Fruit fly (Drosophila melanogaster) whole organism, pupa: ENCODE results near the gene Atg6.

Experiments used
- CG10348 ChIP-seq: fragments of 200-800 bp; sonication (Bioruptor generic); IDR thresholded peaks from 2 replicates; pipeline ENCODE4 v1.3.6; 2022; ENCODE audit warnings: missing biosample characterization, missing genetic modification characterization
- CG12605 ChIP-seq: fragments of 200-800 bp; sonication (Bioruptor generic); IDR thresholded peaks from 2 replicates; pipeline ENCODE4 v1.3.6; 2022; ENCODE audit warnings: missing biosample characterization, missing genetic modification characterization
- CG13204 ChIP-seq: fragments of 200-800 bp; sonication (Bioruptor generic); optimal IDR thresholded peaks from 2 replicates; lab custom pipeline; 2018; ENCODE audit warnings: missing biosample characterization, mild to moderate bottlenecking, missing genetic modification characterization, moderate library complexity
- CG14655 ChIP-seq: fragments of 200-800 bp; sonication (Bioruptor generic); optimal IDR thresholded peaks from 3 replicates; lab custom pipeline; 2017; ENCODE audit warnings: mild to moderate bottlenecking, missing biosample characterization, missing genetic modification reagents, missing genetic modification characterization
- CG15710 ChIP-seq: fragments of 200-800 bp; sonication (Bioruptor generic); optimal IDR thresholded peaks from 2 replicates; lab custom pipeline; 2018; ENCODE audit warnings: missing biosample characterization, mild to moderate bottlenecking, missing genetic modification characterization, moderate library complexity
- CG17806 ChIP-seq: fragments of 200-800 bp; sonication (Bioruptor generic); optimal IDR thresholded peaks from 2 replicates; lab custom pipeline; 2018; ENCODE audit warnings: missing biosample characterization, mild to moderate bottlenecking, missing genetic modification characterization, moderate library complexity
- CG32121 ChIP-seq: fragments of 200-800 bp; sonication (Bioruptor generic); IDR thresholded peaks from 2 replicates; pipeline ENCODE4 v1.3.6; 2022; ENCODE audit warnings: missing biosample characterization, missing genetic modification characterization
- CG34367 ChIP-seq: fragments of 200-800 bp; sonication (Bioruptor generic); optimal IDR thresholded peaks from 2 replicates; lab custom pipeline; 2018; ENCODE audit warnings: missing biosample characterization, mild to moderate bottlenecking, missing genetic modification characterization
- CG4496 ChIP-seq: fragments of 200-800 bp; sonication (Bioruptor generic); IDR thresholded peaks from 3 replicates; pipeline ENCODE4 v1.3.6; 2022; ENCODE audit warnings: missing biosample characterization, missing genetic modification characterization
- CG8159 ChIP-seq: fragments of 200-800 bp; sonication (Bioruptor generic); optimal IDR thresholded peaks from 3 replicates; lab custom pipeline; 2018; ENCODE audit warnings: missing biosample characterization, mild to moderate bottlenecking, missing genetic modification characterization, moderate library complexity
- CG8301 ChIP-seq: fragments of 200-800 bp; sonication (Bioruptor generic); optimal IDR thresholded peaks from 2 replicates; lab custom pipeline; 2018; ENCODE audit warnings: missing biosample characterization, mild to moderate bottlenecking, missing genetic modification characterization
- CG9948 ChIP-seq: fragments of 200-800 bp; sonication (Bioruptor generic); optimal IDR thresholded peaks from 2 replicates; lab custom pipeline; 2018; ENCODE audit warnings: missing biosample characterization, mild to moderate bottlenecking, missing genetic modification characterization, moderate library complexity
- D1 ChIP-seq: fragments of 200-800 bp; sonication (Bioruptor generic); optimal IDR thresholded peaks from 2 replicates; lab custom pipeline; 2018; ENCODE audit warnings: missing biosample characterization, mild to moderate bottlenecking, missing genetic modification characterization, moderate library complexity
- EcR ChIP-seq: fragments of 200-800 bp; sonication (Bioruptor generic); optimal IDR thresholded peaks from 3 replicates; lab custom pipeline; 2019; ENCODE audit warnings: missing biosample characterization, missing genetic modification characterization, mild to moderate bottlenecking, moderate library complexity, missing genetic modification reagents
- Ets98B ChIP-seq: fragments of 200-800 bp; sonication (Bioruptor generic); IDR thresholded peaks from 2 replicates; pipeline ENCODE4 v1.3.6; 2022; ENCODE audit warnings: missing biosample characterization, missing genetic modification characterization
- Pif1A ChIP-seq: fragments of 200-800 bp; sonication (Bioruptor generic); optimal IDR thresholded peaks from 3 replicates; lab custom pipeline; 2016; ENCODE audit warnings: missing biosample characterization, missing genetic modification characterization
- Pif1B ChIP-seq: fragments of 200-800 bp; sonication (Bioruptor generic); optimal IDR thresholded peaks from 3 replicates; lab custom pipeline; 2016; ENCODE audit warnings: missing biosample characterization, missing genetic modification characterization
- Snoo ChIP-seq: fragments of 200-800 bp; sonication (Bioruptor generic); optimal IDR thresholded peaks from 3 replicates; lab custom pipeline; 2017; ENCODE audit warnings: missing biosample characterization, mild to moderate bottlenecking, missing genetic modification characterization, inconsistent platforms
- fd96Ca ChIP-seq: fragments of 200-800 bp; sonication (Bioruptor generic); IDR thresholded peaks from 3 replicates; pipeline ENCODE4 v1.3.6; 2022; ENCODE audit warnings: missing biosample characterization, missing genetic modification characterization
- gl ChIP-seq: fragments of 200-800 bp; sonication (Bioruptor generic); optimal IDR thresholded peaks from 2 replicates; lab custom pipeline; 2018; ENCODE audit warnings: missing biosample characterization, mild to moderate bottlenecking, missing genetic modification characterization
- rn ChIP-seq: fragments of 200-800 bp; sonication (Bioruptor generic); IDR thresholded peaks from 2 replicates; pipeline ENCODE4 v1.3.6; 2022; ENCODE audit warnings: missing biosample characterization, missing genetic modification characterization

Gene Atg6

DNA sequence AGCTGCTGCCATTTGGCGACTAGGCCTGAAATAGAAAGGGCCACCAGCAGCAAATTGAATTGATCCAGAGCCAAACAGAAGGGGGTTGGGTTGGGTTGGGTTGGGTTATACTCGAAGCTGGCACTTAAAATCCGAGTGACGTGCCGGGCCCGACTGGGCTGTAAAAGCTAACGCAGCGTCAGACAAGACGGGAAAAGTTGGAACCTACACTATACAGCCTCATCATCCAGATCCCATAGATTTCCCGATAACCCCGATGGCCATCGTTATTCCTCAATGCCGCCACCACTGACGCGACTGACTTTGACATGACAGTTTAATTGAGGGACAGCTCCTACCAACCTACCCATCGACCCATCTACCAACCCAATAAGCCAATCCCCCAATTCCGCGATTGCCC lies 19.4 kb upstream of the Atg6 start:
- TF ChIP-seq Ets98B (GFP tag; lab: Robert Waterston, UW) (no peak), CG8301 (tag; lab: Kevin White, UChicago) (no peak), CG9948 (tag; lab: Kevin White, UChicago) (no peak), CG15710 (tag; lab: Kevin White, UChicago) (no peak), CG10348 (GFP tag; lab: Robert Waterston, UW) (no peak), CG12605 (GFP tag; lab: Robert Waterston, UW) (no peak), Snoo (tag; lab: Kevin White, UChicago) (no peak), D1 (tag; lab: Kevin White, UChicago) (no peak), gl (no peak), CG4496 (GFP tag; lab: Robert Waterston, UW) (no peak)
- TF ChIP-seq, all 21 proteins: peak for 0

DNA sequence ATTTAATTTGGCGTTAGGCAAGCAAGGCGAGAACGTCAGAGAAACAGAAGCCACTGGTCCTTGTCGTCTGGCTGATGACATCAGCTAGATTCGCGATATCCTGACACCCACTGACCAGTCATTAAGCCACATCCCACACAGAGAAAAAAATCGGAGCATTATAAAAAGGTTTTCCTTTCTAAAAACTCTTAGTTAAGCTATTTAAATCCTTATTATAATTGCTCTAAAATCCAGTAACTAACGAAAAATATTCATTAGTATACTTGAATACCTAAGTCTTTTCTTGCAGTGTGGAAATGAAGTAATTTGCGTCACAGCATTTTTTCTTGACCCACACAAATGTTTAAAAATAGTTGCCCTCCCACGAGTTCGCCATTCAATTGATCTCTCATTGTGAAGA lies 18.2 kb upstream of the Atg6 start:
- TF ChIP-seq Pif1A (GFP tag; lab: Kevin White, UChicago) (no peak), CG32121 (GFP tag; lab: Robert Waterston, UW) (no peak), CG12605 (GFP tag; lab: Robert Waterston, UW) (no peak), CG14655 (GFP tag; lab: Kevin White, UChicago) (no peak), CG10348 (GFP tag; lab: Robert Waterston, UW) (no peak), CG17806 (tag; lab: Kevin White, UChicago) (no peak), EcR (GFP tag; lab: Kevin White, UChicago) (no peak), Snoo (tag; lab: Kevin White, UChicago) (no peak), Ets98B (GFP tag; lab: Robert Waterston, UW) (no peak), CG4496 (GFP tag; lab: Robert Waterston, UW) (no peak), CG9948 (tag; lab: Kevin White, UChicago) (no peak), rn (GFP tag; lab: Robert Waterston, UW) (no peak), CG8301 (tag; lab: Kevin White, UChicago) (no peak), CG8159 (tag; lab: Kevin White, UChicago) (no peak), fd96Ca (no peak), CG13204 (GFP tag; lab: Kevin White, UChicago) (no peak), CG15710 (tag; lab: Kevin White, UChicago) (no peak)

DNA sequence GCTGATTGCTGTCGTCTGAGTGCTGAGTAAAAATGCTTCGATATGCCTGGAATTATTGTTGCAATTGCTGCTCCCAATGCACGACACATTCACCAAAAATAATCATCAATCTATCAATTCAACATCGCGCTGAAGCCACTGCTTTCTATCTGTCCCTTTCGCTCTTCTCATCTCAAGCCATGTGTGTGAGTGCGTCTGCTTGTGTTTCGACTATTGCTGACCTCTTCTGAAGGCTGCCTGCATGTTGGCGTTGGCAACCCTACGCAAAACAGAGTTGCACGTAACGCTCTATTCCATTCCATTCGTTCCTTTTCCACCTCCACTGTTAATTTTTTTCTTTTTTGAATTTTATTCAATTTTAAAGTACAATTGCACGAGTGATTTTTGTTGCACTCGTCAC lies 15.1 kb upstream of the Atg6 start:
- TF ChIP-seq EcR (GFP tag; lab: Kevin White, UChicago) = no peak
- TF ChIP-seq, all 21 proteins: peak for 0

DNA sequence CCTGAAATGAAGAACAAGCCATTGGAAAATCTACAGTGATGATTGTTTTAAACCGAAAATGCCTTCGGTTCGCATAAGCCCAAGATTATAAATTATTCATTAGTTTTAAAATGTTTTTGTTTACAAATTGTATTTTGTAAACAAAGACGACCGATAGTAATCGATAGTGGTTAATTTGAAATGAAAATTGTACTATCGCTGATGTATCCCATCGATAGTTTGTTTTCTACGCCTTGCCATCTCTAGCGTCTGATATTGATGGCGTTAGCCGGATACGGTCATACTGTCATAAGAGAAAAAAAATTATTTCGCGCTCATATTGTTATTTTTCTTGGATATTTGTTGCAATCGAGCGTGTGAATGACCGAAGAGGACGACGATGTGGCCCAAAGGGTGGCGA lies 7.5 kb upstream of the Atg6 start, which contains the start of gene SMC1:
SMC1 (plus strand) TSS at position 247 of the 400 bp plus-strand sequence.
- TF ChIP-seq CG8301 (tag; lab: Kevin White, UChicago) = no peak
- no peak for TF ChIP-seq CG13204 (GFP tag; lab: Kevin White, UChicago)
- no peak for TF ChIP-seq gl
- no peak for TF ChIP-seq CG9948 (tag; lab: Kevin White, UChicago)
- no peak for TF ChIP-seq rn (GFP tag; lab: Robert Waterston, UW)
- no peak for TF ChIP-seq Pif1A (GFP tag; lab: Kevin White, UChicago)
- no peak for TF ChIP-seq CG17806 (tag; lab: Kevin White, UChicago)
- TF ChIP-seq CG12605 (GFP tag; lab: Robert Waterston, UW) = no peak
- TF ChIP-seq fd96Ca = no peak
- no peak for TF ChIP-seq Ets98B (GFP tag; lab: Robert Waterston, UW)
- no peak for TF ChIP-seq D1 (tag; lab: Kevin White, UChicago)
- TF ChIP-seq CG15710 (tag; lab: Kevin White, UChicago) = no peak
- no peak for TF ChIP-seq CG34367
- no peak for TF ChIP-seq EcR (GFP tag; lab: Kevin White, UChicago)
- no peak for TF ChIP-seq Snoo (tag; lab: Kevin White, UChicago)
- no peak for TF ChIP-seq CG10348 (GFP tag; lab: Robert Waterston, UW)
- no peak for TF ChIP-seq CG14655 (GFP tag; lab: Kevin White, UChicago)
- TF ChIP-seq CG32121 (GFP tag; lab: Robert Waterston, UW) = no peak

DNA sequence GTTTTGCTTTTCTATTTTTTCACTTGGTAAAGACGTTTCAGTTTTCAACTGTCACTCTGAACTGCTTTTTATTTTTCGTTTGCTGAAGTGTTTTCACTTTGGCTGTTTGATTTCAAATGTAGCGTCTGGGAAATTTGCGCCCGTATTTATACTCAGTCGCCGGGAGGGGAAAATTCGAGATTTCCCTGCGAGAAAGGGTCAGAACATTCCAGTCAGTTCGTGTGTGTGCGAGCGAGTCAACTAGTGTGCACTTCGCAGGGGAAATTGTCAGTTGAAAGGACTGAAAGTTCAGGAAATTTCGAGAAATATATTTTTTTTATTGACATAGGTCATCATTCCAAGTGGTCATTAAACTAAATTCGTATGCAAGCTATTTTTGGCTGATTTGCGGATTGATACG lies 6.6 kb upstream of the Atg6 start, which contains the start of gene Hsp68:
Hsp68 (minus strand) TSS at position 123 of the 400 bp plus-strand sequence.
- no peak for TF ChIP-seq Pif1B (GFP tag; lab: Kevin White, UChicago)
- TF ChIP-seq CG17806 (tag; lab: Kevin White, UChicago) = no peak
- no peak for TF ChIP-seq Snoo (tag; lab: Kevin White, UChicago)
- no peak for TF ChIP-seq rn (GFP tag; lab: Robert Waterston, UW)
- TF ChIP-seq CG9948 (tag; lab: Kevin White, UChicago) = no peak
- peak; percentile 15; the same call in 1 of the 2 replicates for TF ChIP-seq CG32121 (GFP tag; lab: Robert Waterston, UW)
- no peak for TF ChIP-seq CG8301 (tag; lab: Kevin White, UChicago)
- TF ChIP-seq Pif1A (GFP tag; lab: Kevin White, UChicago) = no peak
- no peak for TF ChIP-seq CG12605 (GFP tag; lab: Robert Waterston, UW)
- TF ChIP-seq CG15710 (tag; lab: Kevin White, UChicago) = peak; percentile 10
- no peak for TF ChIP-seq fd96Ca
- no peak for TF ChIP-seq CG8159 (tag; lab: Kevin White, UChicago)
- peak; percentile 1 for TF ChIP-seq gl
- TF ChIP-seq CG10348 (GFP tag; lab: Robert Waterston, UW) = no peak
- no peak for TF ChIP-seq Ets98B (GFP tag; lab: Robert Waterston, UW)
- no peak for TF ChIP-seq CG14655 (GFP tag; lab: Kevin White, UChicago)
- TF ChIP-seq D1 (tag; lab: Kevin White, UChicago) = no peak
- TF ChIP-seq CG4496 (GFP tag; lab: Robert Waterston, UW) = no peak
- TF ChIP-seq CG34367 = no peak
- no peak for TF ChIP-seq CG13204 (GFP tag; lab: Kevin White, UChicago)
- TF ChIP-seq EcR (GFP tag; lab: Kevin White, UChicago) = peak; percentile 88
